Fruit fly (Drosophila melanogaster) whole organism, embryonic: ENCODE measurements around the gene CG33946.

Experiments used
- Abd-B ChIP-seq: fragments of 200-800 bp; sonication (Bioruptor generic); optimal IDR thresholded peaks from 2 replicates; lab custom pipeline; 2018; ENCODE audit warnings: missing biosample characterization, mild to moderate bottlenecking, missing genetic modification characterization, moderate library complexity
- B-H2 ChIP-seq: fragments of 200-800 bp; sonication (Bioruptor generic); optimal IDR thresholded peaks from 2 replicates; lab custom pipeline; 2018; ENCODE audit warnings: missing biosample characterization, mild to moderate bottlenecking, missing genetic modification characterization
- CG11696 ChIP-seq: fragments of 200-800 bp; sonication (Bioruptor generic); IDR thresholded peaks from 2 replicates; pipeline ENCODE4 v1.3.6; 2022; ENCODE audit warnings: missing biosample characterization, missing genetic modification characterization
- CG14014 ChIP-seq: fragments of 200-800 bp; sonication (Bioruptor generic); IDR thresholded peaks from 2 replicates; pipeline ENCODE4 v1.3.6; 2022; ENCODE audit warnings: missing biosample characterization, missing genetic modification characterization
- CG14441 ChIP-seq: fragments of 200-800 bp; sonication (Bioruptor generic); IDR thresholded peaks from 2 replicates; pipeline ENCODE4 v1.3.6; 2022; ENCODE audit warnings: missing biosample characterization, missing genetic modification characterization
- CG14710 ChIP-seq: fragments of 200-800 bp; sonication (Bioruptor generic); optimal IDR thresholded peaks from 3 replicates; lab custom pipeline; 2019; ENCODE audit warnings: missing biosample characterization, mild to moderate bottlenecking, missing genetic modification characterization, moderate library complexity
- CG15696 ChIP-seq: fragments of 200-800 bp; sonication (Bioruptor generic); optimal IDR thresholded peaks from 2 replicates; lab custom pipeline; 2019; ENCODE audit warnings: missing biosample characterization, mild to moderate bottlenecking, missing genetic modification characterization, moderate library complexity
- CG1602 ChIP-seq: fragments of 200-800 bp; sonication (Bioruptor generic); optimal IDR thresholded peaks from 3 replicates; lab custom pipeline; 2016; ENCODE audit warnings: missing biosample characterization, missing genetic modification characterization
- CG2120 ChIP-seq: fragments of 200-800 bp; sonication (Bioruptor generic); optimal IDR thresholded peaks from 3 replicates; lab custom pipeline; 2016; ENCODE audit warnings: missing biosample characterization, missing genetic modification characterization
- CG3726 ChIP-seq: fragments of 200-800 bp; sonication (Bioruptor generic); IDR thresholded peaks from 3 replicates; pipeline ENCODE4, ENCODE4 v1.3.6; 2022; ENCODE audit warnings: missing biosample characterization, missing genetic modification characterization
- CG4328 ChIP-seq: fragments of 200-800 bp; sonication (Bioruptor generic); optimal IDR thresholded peaks from 3 replicates; lab custom pipeline; 2017; ENCODE audit warnings: missing biosample characterization, missing genetic modification reagents, missing genetic modification characterization
- CG4707 ChIP-seq: fragments of 200-800 bp; sonication (Bioruptor generic); optimal IDR thresholded peaks from 2 replicates; lab custom pipeline; 2018; ENCODE audit warnings: missing biosample characterization, mild to moderate bottlenecking, missing genetic modification characterization, moderate library complexity
- CG5180 ChIP-seq: fragments of 200-800 bp; sonication (Bioruptor generic); optimal IDR thresholded peaks from 3 replicates; lab custom pipeline; 2017; ENCODE audit warnings: missing biosample characterization, missing genetic modification characterization, mild to moderate bottlenecking, moderate library complexity, missing genetic modification reagents
- CG7556 ChIP-seq: fragments of 200-800 bp; sonication (Bioruptor generic); optimal IDR thresholded peaks from 2 replicates; lab custom pipeline; 2017; ENCODE audit warnings: missing biosample characterization, mild to moderate bottlenecking, missing genetic modification characterization
- CG8944 ChIP-seq: fragments of 200-800 bp; sonication (Bioruptor generic); optimal IDR thresholded peaks from 3 replicates; lab custom pipeline; 2016; ENCODE audit warnings: missing biosample characterization, missing genetic modification characterization
- Dip2 ChIP-seq: fragments of 200-800 bp; sonication (Bioruptor generic); IDR thresholded peaks from 2 replicates; pipeline ENCODE4 v1.3.6; 2022; ENCODE audit warnings: missing biosample characterization, missing genetic modification characterization
- Elba2 ChIP-seq: fragments of 200-800 bp; sonication (Bioruptor generic); optimal IDR thresholded peaks from 3 replicates; lab custom pipeline; 2016; ENCODE audit warnings: missing biosample characterization, missing genetic modification characterization
- HLH54F ChIP-seq: fragments of 200-800 bp; sonication (Bioruptor generic); optimal IDR thresholded peaks from 3 replicates; lab custom pipeline; 2016; ENCODE audit warnings: missing biosample characterization, missing genetic modification characterization
- Lhr ChIP-seq: fragments of 200-800 bp; sonication (Bioruptor generic); optimal IDR thresholded peaks from 3 replicates; lab custom pipeline; 2017; ENCODE audit warnings: mild to moderate bottlenecking, missing biosample characterization, missing genetic modification reagents, missing genetic modification characterization
- Mad ChIP-seq: fragments of 200-800 bp; sonication (Bioruptor generic); optimal IDR thresholded peaks from 2 replicates; lab custom pipeline; 2016; ENCODE audit warnings: missing biosample characterization, missing genetic modification characterization
- Nf-YA ChIP-seq: fragments of 200-800 bp; sonication (Bioruptor generic); IDR thresholded peaks from 2 replicates; pipeline ENCODE4 v1.3.6; 2022; ENCODE audit warnings: missing biosample characterization, missing genetic modification characterization
- PHDP ChIP-seq: fragments of 200-800 bp; sonication (Bioruptor generic); optimal IDR thresholded peaks from 3 replicates; lab custom pipeline; 2018; ENCODE audit warnings: missing biosample characterization, mild to moderate bottlenecking, missing genetic modification characterization, moderate library complexity
- Pdp1 ChIP-seq, 2 experiments: fragments of 200-800 bp; sonication (Bioruptor generic); optimal IDR thresholded peaks; 3 replicates each; lab custom pipeline; 2016; ENCODE audit warnings: missing biosample characterization in 2 of 2, missing genetic modification characterization in 2 of 2, mild to moderate bottlenecking in 1 of 2, moderate library complexity in 1 of 2
- Sox102F ChIP-seq: fragments of 200-800 bp; sonication (Bioruptor generic); optimal IDR thresholded peaks from 2 replicates; lab custom pipeline; 2018; ENCODE audit warnings: missing biosample characterization, mild to moderate bottlenecking, missing genetic modification characterization, moderate library complexity
- Sry-δ ChIP-seq: fragments of 200-800 bp; sonication (Bioruptor generic); optimal IDR thresholded peaks from 2 replicates; lab custom pipeline; 2016; ENCODE audit warnings: missing biosample characterization, missing genetic modification characterization
- cas ChIP-seq: fragments of 200-800 bp; sonication (Bioruptor generic); IDR thresholded peaks from 2 replicates; pipeline ENCODE4 v1.3.6; 2022; ENCODE audit warnings: missing biosample characterization, missing genetic modification characterization
- caup ChIP-seq: fragments of 200-800 bp; sonication (Bioruptor generic); optimal IDR thresholded peaks from 3 replicates; lab custom pipeline; 2017; ENCODE audit warnings: missing biosample characterization, mild to moderate bottlenecking, missing genetic modification characterization, moderate library complexity; ENCODE audit not compliant: severe bottlenecking
- crp ChIP-seq, 2 experiments: fragments of 200-800 bp; sonication (Bioruptor generic); optimal IDR thresholded peaks; 2 replicates in 1 of 2; 3 replicates in 1 of 2; lab custom pipeline; 2017; ENCODE audit warnings: missing biosample characterization in 2 of 2, missing genetic modification characterization in 2 of 2, mild to moderate bottlenecking in 1 of 2, moderate library complexity in 1 of 2
- gem ChIP-seq: fragments of 200-800 bp; sonication (Bioruptor generic); optimal IDR thresholded peaks from 2 replicates; lab custom pipeline; 2019; ENCODE audit warnings: missing biosample characterization, mild to moderate bottlenecking, missing genetic modification characterization, moderate library complexity
- gfzf ChIP-seq: fragments of 200-800 bp; sonication (Bioruptor generic); optimal IDR thresholded peaks from 2 replicates; lab custom pipeline; 2016; ENCODE audit warnings: missing biosample characterization, mild to moderate bottlenecking, missing genetic modification characterization, moderate library complexity
- hb ChIP-seq: fragments of 200-800 bp; sonication (Bioruptor generic); IDR thresholded peaks from 3 replicates; pipeline ENCODE4 v1.3.6; 2022; ENCODE audit warnings: missing biosample characterization, missing genetic modification characterization; ENCODE audit not compliant: partially characterized antibody
- ken ChIP-seq: fragments of 200-800 bp; sonication (Bioruptor generic); IDR thresholded peaks from 3 replicates; pipeline ENCODE4 v1.3.6; 2022; ENCODE audit warnings: missing biosample characterization, missing genetic modification characterization
- lola ChIP-seq, 3 experiments: fragments of >200 bp in 2 of 3; fragments of 200-800 bp in 1 of 3; sonication (Bioruptor generic) in 1 of 3; optimal IDR thresholded peaks; 2 replicates each; lab custom pipeline; 2017 to 2019; ENCODE audit warnings: missing biosample characterization in 3 of 3, missing genetic modification characterization in 3 of 3, mild to moderate bottlenecking in 1 of 3, moderate library complexity in 1 of 3
- luna ChIP-seq: fragments of 200-800 bp; sonication (Bioruptor generic); optimal IDR thresholded peaks from 2 replicates; lab custom pipeline; 2016; ENCODE audit warnings: missing biosample characterization, missing genetic modification characterization
- p53 ChIP-seq: fragments of 200-800 bp; sonication (Bioruptor generic); optimal IDR thresholded peaks from 2 replicates; lab custom pipeline; 2016; ENCODE audit warnings: missing biosample characterization, missing genetic modification characterization
- phol ChIP-seq: fragments of 200-800 bp; sonication (Bioruptor generic); optimal IDR thresholded peaks from 3 replicates; lab custom pipeline; 2018; ENCODE audit warnings: missing biosample characterization, mild to moderate bottlenecking, missing genetic modification characterization, moderate library complexity
- slbo ChIP-seq: fragments of 200-800 bp; sonication (Bioruptor generic); IDR thresholded peaks from 2 replicates; pipeline ENCODE4 v1.3.6; 2022; ENCODE audit warnings: missing biosample characterization, missing genetic modification characterization
- sr ChIP-seq: fragments of 200-800 bp; sonication (Bioruptor generic); IDR thresholded peaks from 3 replicates; pipeline ENCODE4 v1.3.6; 2022; ENCODE audit warnings: missing biosample characterization, missing genetic modification characterization
- stc ChIP-seq: fragments of 200-800 bp; sonication (Bioruptor generic); IDR thresholded peaks from 2 replicates; pipeline ENCODE4 v1.3.6; 2022; ENCODE audit warnings: missing biosample characterization, missing genetic modification characterization
- tna ChIP-seq: fragments of 200-800 bp; sonication (Bioruptor generic); IDR thresholded peaks from 2 replicates; pipeline ENCODE4 v1.3.6; 2022; ENCODE audit warnings: missing biosample characterization, missing genetic modification characterization; ENCODE audit not compliant: partially characterized antibody
- ttk ChIP-seq: fragments of 200-800 bp; sonication (Bioruptor generic); IDR thresholded peaks from 2 replicates; pipeline ENCODE4 v2.1.2; 2022; ENCODE audit warnings: missing biosample characterization, missing genetic modification characterization
- wek ChIP-seq: fragments of 200-800 bp; sonication (Bioruptor generic); optimal IDR thresholded peaks from 3 replicates; lab custom pipeline; 2018; ENCODE audit warnings: missing biosample characterization, mild to moderate bottlenecking, missing genetic modification characterization, moderate library complexity
- yki ChIP-seq: fragments of >200 bp; optimal IDR thresholded peaks from 3 replicates; lab custom pipeline; 2018
- z ChIP-seq: fragments of 200-800 bp; sonication (Bioruptor generic); IDR thresholded peaks from 3 replicates; pipeline ENCODE4 v1.3.6; 2022; ENCODE audit warnings: missing biosample characterization, missing genetic modification characterization
- zen ChIP-seq: fragments of 200-800 bp; sonication (Bioruptor generic); optimal IDR thresholded peaks from 3 replicates; lab custom pipeline; 2018; ENCODE audit warnings: missing biosample characterization, mild to moderate bottlenecking, missing genetic modification characterization, moderate library complexity

The CG33946 gene

dm6 chr3L:6184884-6185438 is 35.4 kb upstream of the CG33946 start, which contains the start of the genes D19B and CG43293 (continued):
- TF ChIP-seq CG11696 = peak; percentile 99
- TF ChIP-seq caup (GFP tag; lab: Kevin White, UChicago) = peak; percentile 88
- peak; percentile 88 for TF ChIP-seq CG1602

DNA sequence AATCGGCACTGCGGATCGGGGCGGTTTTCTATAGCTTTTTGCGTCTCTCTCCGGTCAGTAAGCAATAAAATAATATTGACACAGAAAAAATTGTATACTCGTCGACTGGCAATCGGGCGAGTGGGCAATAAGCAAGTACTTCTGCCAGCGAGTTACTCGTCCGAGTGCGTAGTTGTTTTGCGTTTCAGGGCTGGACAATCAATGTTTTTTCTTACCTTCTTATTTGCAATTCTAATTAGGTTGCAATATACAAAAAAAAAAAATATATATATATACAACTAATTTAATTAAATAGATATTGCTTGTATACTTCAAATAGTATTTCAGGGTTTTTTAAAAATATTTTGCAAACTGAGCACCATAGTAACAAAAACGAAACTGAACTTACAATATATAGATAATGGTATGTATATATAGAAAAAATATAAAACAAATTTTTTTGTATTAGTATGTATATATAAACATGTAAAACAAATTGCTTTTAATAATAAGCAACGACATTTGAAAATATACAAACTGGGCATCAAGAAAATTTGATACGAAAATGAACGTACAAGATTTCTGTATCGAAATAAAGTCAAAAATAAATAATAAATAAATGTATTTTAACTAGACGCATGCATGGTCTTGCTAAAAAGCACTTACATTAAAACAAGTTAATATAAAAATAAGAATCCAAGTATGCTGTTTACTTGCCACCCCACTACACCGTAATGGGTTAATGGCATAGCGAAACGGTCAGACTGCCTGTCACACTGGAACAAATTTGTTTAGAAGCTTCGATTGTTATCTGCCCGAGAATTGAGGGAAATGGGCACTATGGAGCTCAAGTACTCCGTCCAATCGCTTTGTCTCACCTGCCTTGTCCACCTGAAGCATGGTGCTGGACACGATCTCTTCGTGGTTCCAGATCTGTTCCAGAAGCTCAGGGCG is 31.1 kb upstream of the CG33946 start, which contains the start of the genes D19A and CG7386:
D19A (minus strand) TSS at position 129 of the 933 bp plus-strand sequence.
CG7386 (plus strand) TSS at position 751 of the 933 bp plus-strand sequence.
- TF ChIP-seq crp (GFP tag; optimal IDR thresholded peaks at IDR 0.05; lab: Kevin White, UChicago) (no peak), luna (GFP tag; lab: Kevin White, UChicago) (no peak), gem (tag; lab: Kevin White, UChicago) (peak; percentile 74), ken (peak; percentile 59; the same call in 1 of the 3 replicates), Abd-B (no peak), CG3726 (GFP tag; lab: Robert Waterston, UW) (0 out of 3 replicates have a peak, but pooled peaks have one; percentile 22), CG5180 (GFP tag; lab: Kevin White, UChicago) (peak; percentile 29), B-H2 (GFP tag; lab: Kevin White, UChicago) (peak; percentile 54), ttk (GFP tag; lab: Robert Waterston, UW) (peak; percentile 37; the same call in 1 of the 2 replicates), CG2120 (peak; percentile 79), p53 (GFP tag; lab: Kevin White, UChicago) (no peak), wek (GFP tag; lab: Kevin White, UChicago) (peak; percentile 11), Nf-YA (GFP tag; lab: Robert Waterston, UW) (0 out of 2 replicates have a peak, but pooled peaks have one; percentile 14), CG7556 (GFP tag; lab: Kevin White, UChicago) (peak; percentile 11), Mad (GFP tag; lab: Kevin White, UChicago) (peak; percentile 16), phol (tag; lab: Kevin White, UChicago) (peak; percentile 61), PHDP (tag; lab: Kevin White, UChicago) (peak; percentile 68), sr (0 out of 3 replicates have a peak, but pooled peaks have one; percentile 8), Sry-δ (GFP tag; lab: Kevin White, UChicago) (peak; percentile 22), HLH54F (GFP tag; lab: Kevin White, UChicago) (peak; percentile 79), Lhr (GFP tag; lab: Kevin White, UChicago) (no peak), CG4328 (GFP tag; lab: Kevin White, UChicago) (peak; percentile 25), z (GFP tag; lab: Robert Waterston, UW) (no peak), CG15696 (tag; lab: Kevin White, UChicago) (peak; percentile 31), Dip2 (GFP tag; lab: Robert Waterston, UW) (no peak), CG8944 (peak; percentile 52), Elba2 (GFP tag; lab: Kevin White, UChicago) (peak; percentile 97), CG14441 (GFP tag; lab: Robert Waterston, UW) (peak; percentile 53), yki (no peak), gfzf (GFP tag; lab: Kevin White, UChicago) (peak; percentile 8), zen (tag; lab: Kevin White, UChicago) (peak; percentile 3), CG14014 (GFP tag; lab: Robert Waterston, UW) (peak; percentile 63; the same call in 1 of the 2 replicates), cas (GFP tag; lab: Robert Waterston, UW) (peak; percentile 46; the same call in 1 of the 2 replicates), Sox102F (GFP tag; lab: Kevin White, UChicago) (peak; percentile 58), stc (peak; percentile 54; the same call in 1 of the 2 replicates), Pdp1 (GFP tag; optimal IDR thresholded peaks at IDR 0.05; lab: Kevin White, UChicago) (peak; percentile 30 to 41), CG14710 (tag; lab: Kevin White, UChicago) (peak; percentile 47), CG4707 (GFP tag; lab: Kevin White, UChicago) (no peak), hb (GFP tag; lab: Robert Waterston, UW) (no peak), slbo (peak; percentile 86), tna (GFP tag; lab: Robert Waterston, UW) (no peak), lola (GFP tag; optimal IDR thresholded peaks at IDR 0.05; lab: Kevin White, UChicago) (peak in 1 of 3 experiments; percentile 15)
